Fruit fly (Drosophila melanogaster): Measurements from ENCODE around the gene CG33783.

Gene CG33783

DNA sequence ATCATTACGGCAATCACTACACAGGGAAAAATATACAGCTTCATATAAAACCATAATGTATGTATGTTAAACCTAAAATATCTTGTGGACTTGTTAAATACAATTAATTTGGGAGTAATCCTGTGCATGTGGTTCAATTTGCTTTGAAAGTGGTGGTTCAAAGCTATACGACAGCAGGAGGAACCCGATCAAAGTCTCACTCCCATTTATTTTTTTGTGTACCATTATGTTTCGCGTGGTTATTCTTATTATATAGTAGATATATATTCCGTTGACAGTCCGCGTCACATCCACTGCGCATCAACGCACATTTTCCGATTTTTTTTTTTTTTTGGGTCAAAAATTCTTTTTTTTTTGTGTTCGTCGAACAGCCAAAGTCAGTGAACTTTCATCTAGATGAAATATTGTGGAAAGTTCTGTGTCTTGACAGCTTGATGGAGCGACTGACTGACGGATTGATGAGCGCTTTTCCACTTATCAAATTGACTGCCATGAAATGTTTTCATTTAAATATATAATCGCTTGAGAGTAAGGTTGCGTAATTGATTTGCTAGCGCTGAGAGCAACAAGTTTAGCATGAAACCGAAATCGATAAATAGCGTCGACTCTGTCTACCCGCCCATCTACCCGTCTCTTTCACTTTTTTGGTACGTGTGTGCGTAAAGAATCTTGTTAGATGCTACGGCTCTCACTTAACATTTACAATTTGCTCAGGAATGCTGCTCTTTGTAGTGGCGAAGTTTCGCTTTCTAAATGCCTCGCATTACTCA lies 33.4 kb upstream of the CG33783 start (continued):
- TF ChIP-seq scrt (GFP tag; optimal IDR thresholded peaks at IDR 0.05) (peak; percentile 53), lab (GFP tag; optimal IDR thresholded peaks at IDR 0.05) (peak; percentile 30), CG2678 (tag; optimal IDR thresholded peaks at IDR 0.05) (peak; percentile 58)

DNA sequence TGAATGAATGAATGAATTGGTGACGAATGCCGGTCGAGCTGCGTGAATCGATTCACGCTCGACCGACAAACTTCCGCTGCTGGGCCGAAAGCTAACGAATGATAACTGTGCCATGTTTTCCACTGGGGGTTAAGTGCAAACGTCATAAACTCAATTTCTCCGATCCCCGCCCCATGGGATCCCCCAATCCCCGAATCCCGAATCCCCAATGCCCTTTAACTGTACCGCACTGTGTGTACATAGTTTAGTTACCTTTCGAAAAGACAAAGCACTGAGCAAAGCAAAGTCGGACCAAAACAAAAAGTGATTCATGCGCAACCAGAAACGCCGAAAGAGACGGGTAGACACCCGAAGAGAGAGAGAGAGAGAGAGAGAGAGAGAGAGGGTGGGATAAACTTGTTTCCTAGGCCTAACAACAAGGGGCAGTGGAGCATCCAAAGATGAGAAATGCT lies 31.5 kb upstream of the CG33783 start:
- TF ChIP-seq CG32532 (GFP tag; IDR thresholded peaks at IDR 0.05) (peak; percentile 30; the same call in 1 of the 2 replicates), Trl (optimal IDR thresholded peaks at IDR 0.05) (peak; percentile 56 to 82), Trl (GFP tag; optimal IDR thresholded peaks at IDR 0.05) (no peak), Dll (GFP tag; IDR thresholded peaks at IDR 0.05; ENCODE audit: partially characterized antibody) (0 out of 4 replicates have a peak, but pooled peaks have one; percentile 17), Fer1 (GFP tag; optimal IDR thresholded peaks at IDR 0.05) (no peak), Vsx1 (GFP tag; optimal IDR thresholded peaks at IDR 0.05) (no peak), CG8281 (tag; optimal IDR thresholded peaks at IDR 0.05) (peak; percentile 35), CG18262 (tag; optimal IDR thresholded peaks at IDR 0.05) (peak; percentile 52), row (GFP tag; IDR thresholded peaks at IDR 0.05) (0 out of 3 replicates have a peak, but pooled peaks have one; percentile 9), CG17359 (tag; optimal IDR thresholded peaks at IDR 0.05) (peak; percentile 37), Nf-YC (tag; optimal IDR thresholded peaks at IDR 0.05) (peak; percentile 28), pan (optimal IDR thresholded peaks at IDR 0.05) (no peak), pan (GFP tag; optimal IDR thresholded peaks at IDR 0.05 in 1 of 2, IDR thresholded peaks at IDR 0.05 in 1 of 2) (peak in 1 of 2 experiments; percentile 35), CG10543 (GFP tag; optimal IDR thresholded peaks at IDR 0.05) (peak; percentile 7), CG6813 (GFP tag; optimal IDR thresholded peaks at IDR 0.05) (peak; percentile 19), CG9215 (GFP tag; IDR thresholded peaks at IDR 0.05) (no peak), kay (GFP tag; optimal IDR thresholded peaks at IDR 0.05) (peak; percentile 80), Meics (GFP tag; optimal IDR thresholded peaks at IDR 0.05) (peak; percentile 89), Hr78 (GFP tag; optimal IDR thresholded peaks at IDR 0.05) (peak in 1 of 2 experiments; percentile 63), CG17361 (GFP tag; IDR thresholded peaks at IDR 0.05) (peak; percentile 32; the same call in 1 of the 3 replicates), CG7271 (tag; optimal IDR thresholded peaks at IDR 0.05) (no peak), Ravus (GFP tag; IDR thresholded peaks at IDR 0.05) (no peak), chinmo (GFP tag; IDR thresholded peaks at IDR 0.05; ENCODE audit: partially characterized antibody) (0 out of 4 replicates have a peak, but pooled peaks have one; percentile 44), grau (tag; optimal IDR thresholded peaks at IDR 0.05) (peak; percentile 2), Eip74EF (GFP tag; optimal IDR thresholded peaks at IDR 0.05) (peak in 1 of 2 experiments; percentile 44), Sry-δ (GFP tag; optimal IDR thresholded peaks at IDR 0.05) (no peak), Drgx (GFP tag; IDR thresholded peaks at IDR 0.05) (no peak), D19A (tag; optimal IDR thresholded peaks at IDR 0.05) (peak; percentile 41), CG8290 (GFP tag; optimal IDR thresholded peaks at IDR 0.05) (no peak), CG8290 (tag; optimal IDR thresholded peaks at IDR 0.05) (peak in 1 of 2 experiments; percentile 6), CG6689 (GFP tag; IDR thresholded peaks at IDR 0.05) (peak; percentile 24; the same call in 1 of the 2 replicates), kni (GFP tag; optimal IDR thresholded peaks at IDR 0.05) (peak; percentile 80), Med (GFP tag) (peak; percentile 58), mld (GFP tag; IDR thresholded peaks at IDR 0.05; ENCODE audit: partially characterized antibody) (0 out of 3 replicates have a peak, but pooled peaks have one; percentile 39), ewg (GFP tag; optimal IDR thresholded peaks at IDR 0.05) (peak; percentile 24), CG9437 (GFP tag; optimal IDR thresholded peaks at IDR 0.05) (no peak), sna (GFP tag; IDR thresholded peaks at IDR 0.05; ENCODE audit: partially characterized antibody) (0 out of 2 replicates have a peak, but pooled peaks have one; percentile 14), pros (GFP tag; optimal IDR thresholded peaks at IDR 0.05) (peak; percentile 32), hkb (optimal IDR thresholded peaks at IDR 0.05) (no peak), hkb (GFP tag; IDR thresholded peaks at IDR 0.05) (0 out of 2 replicates have a peak, but pooled peaks have one; percentile 8), CG2678 (tag; optimal IDR thresholded peaks at IDR 0.05) (peak; percentile 16), Deaf1 (tag; optimal IDR thresholded peaks at IDR 0.05) (peak; percentile 65), CG2199 (GFP tag; IDR thresholded peaks at IDR 0.05) (0 out of 3 replicates have a peak, but pooled peaks have one; percentile 54)
